Fruit fly (Drosophila melanogaster): ENCODE data around the gene Tektin-C.

- TF ChIP-seq insv (optimal IDR thresholded peaks at IDR 0.05) (no peak), psq (optimal IDR thresholded peaks at IDR 0.05) (no peak), h (optimal IDR thresholded peaks at IDR 0.05) (no peak)
Observed at dm6 chr3L:5752903-5753604, 43.3 kb downstream of the Tektin-C start, which contains the start of gene Usp47.
